Worm (Caenorhabditis elegans): ENCODE measurements around the gene arid-1.
"Not testable (repeated sequence)": the region's sequence is repeated elsewhere in the genome, so short reads cannot be mapped to it uniquely, and the experiment has no call there.

The arid-1 gene

DNA sequence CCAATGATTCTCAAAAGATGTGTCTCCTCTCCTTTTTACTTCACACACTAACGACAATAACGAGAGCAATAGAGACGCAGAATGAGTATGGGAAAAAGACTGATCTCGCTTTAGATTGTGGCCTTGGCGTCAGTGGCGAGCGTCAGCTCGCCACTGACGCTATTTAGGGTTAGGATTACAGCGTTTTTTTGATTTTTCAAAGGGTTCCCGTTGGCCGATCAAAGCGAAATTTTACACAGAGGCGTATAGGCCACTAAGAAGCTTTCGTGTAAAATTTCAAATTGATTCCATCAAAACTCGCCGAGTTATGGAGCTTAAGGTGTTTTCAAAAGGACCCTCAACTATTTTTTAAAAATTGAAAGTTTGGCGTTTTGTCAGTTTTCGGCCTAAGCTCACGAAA lies 26.7 kb downstream of the arid-1 start, which contains the start of gene DC2.5:
Gene DC2.5, minus strand, starts transcription at position 101 of the 400 bp plus-strand sequence.
- TF ChIP-seq ceh-63 (GFP tag; optimal IDR thresholded peaks at IDR 0.05); sup-37 (GFP tag; optimal IDR thresholded peaks at IDR 0.05); mdl-1 (tag; optimal IDR thresholded peaks at IDR 0.05): not testable (repeated sequence)

DNA sequence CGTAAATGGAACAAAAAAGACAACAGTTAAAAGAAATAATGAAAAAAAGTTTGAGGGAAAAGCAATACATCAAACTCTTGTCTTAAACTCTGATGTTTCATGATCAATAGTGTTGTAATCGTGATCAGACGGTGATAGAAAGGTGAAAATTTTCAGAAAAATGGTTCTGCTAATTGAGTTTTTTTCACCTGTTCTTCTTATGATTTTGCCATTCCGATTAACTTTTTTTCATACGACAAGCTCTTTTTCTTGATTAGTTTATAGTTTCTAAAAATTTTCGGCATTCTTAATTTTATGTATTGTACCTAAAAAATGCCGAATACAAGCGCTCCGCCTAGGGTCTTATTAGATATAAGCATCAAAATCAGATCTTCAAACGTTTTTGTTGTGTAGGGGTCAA lies 29.7 kb downstream of the arid-1 start:
- TF ChIP-seq nhr-76 (tag; optimal IDR thresholded peaks at IDR 0.05) (no peak), hlh-4 (tag; optimal IDR thresholded peaks at IDR 0.05) (peak; percentile 92)

DNA sequence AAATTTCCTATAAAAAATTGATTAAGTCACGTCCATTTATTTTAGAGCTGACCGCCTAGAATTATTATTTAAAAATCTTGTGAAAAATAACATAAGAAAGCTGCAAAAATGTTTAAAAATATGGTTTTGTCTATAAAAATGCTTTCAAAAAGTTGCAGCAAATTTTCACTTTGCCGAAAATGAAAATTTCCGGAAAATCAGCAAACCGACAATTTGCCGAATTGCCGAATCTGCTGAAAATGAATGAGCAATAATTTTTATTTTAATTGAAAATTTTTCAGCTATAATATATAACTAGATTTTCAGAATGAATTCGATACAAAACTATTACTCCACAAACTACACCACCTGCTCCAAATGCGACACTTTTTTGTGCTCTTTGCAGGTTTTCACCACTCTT lies 30.9 kb downstream of the arid-1 start, which contains the start of gene srh-78:
Gene srh-78, plus strand, starts transcription at position 301 of the 400 bp plus-strand sequence.
- TF ChIP-seq tlp-1 (tag; optimal IDR thresholded peaks at IDR 0.05): no peak
- TF ChIP-seq efl-1 (optimal IDR thresholded peaks at IDR 0.05): no peak
- peak in 1 of 2 experiments; percentile 26 for TF ChIP-seq efl-1 (GFP tag; optimal IDR thresholded peaks at IDR 0.05 in 1 of 2)

DNA sequence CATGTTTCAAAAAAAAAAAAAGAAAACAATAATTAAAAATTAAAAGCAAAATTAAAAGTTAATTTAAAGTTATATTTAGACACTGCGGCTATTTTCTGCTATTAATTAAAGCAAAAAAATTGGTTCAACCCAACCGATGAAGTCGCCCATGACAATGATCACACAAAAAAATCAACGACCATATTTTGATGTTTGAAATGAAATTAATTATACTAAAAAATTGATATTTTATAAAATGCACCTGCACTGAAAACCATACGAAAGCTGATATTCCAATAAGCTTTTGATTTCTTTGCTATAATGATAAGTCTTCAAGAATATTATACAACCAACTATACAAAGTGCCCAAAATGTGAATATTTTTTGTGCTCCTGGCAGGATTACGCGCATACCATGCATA lies 33.7 kb downstream of the arid-1 start, which contains the start of gene srh-80:
Gene srh-80, plus strand, starts transcription at position 301 of the 400 bp plus-strand sequence.
- no peak for TF ChIP-seq blmp-1 (tag; optimal IDR thresholded peaks at IDR 0.05)
- TF ChIP-seq lin-14 (GFP tag; optimal IDR thresholded peaks at IDR 0.05): no peak
- TF ChIP-seq elt-2 (tag; optimal IDR thresholded peaks at IDR 0.05): no peak
- TF ChIP-seq C34B4.2 (tag; optimal IDR thresholded peaks at IDR 0.05): no peak
- no peak for TF ChIP-seq tlp-1 (tag; optimal IDR thresholded peaks at IDR 0.05)

DNA sequence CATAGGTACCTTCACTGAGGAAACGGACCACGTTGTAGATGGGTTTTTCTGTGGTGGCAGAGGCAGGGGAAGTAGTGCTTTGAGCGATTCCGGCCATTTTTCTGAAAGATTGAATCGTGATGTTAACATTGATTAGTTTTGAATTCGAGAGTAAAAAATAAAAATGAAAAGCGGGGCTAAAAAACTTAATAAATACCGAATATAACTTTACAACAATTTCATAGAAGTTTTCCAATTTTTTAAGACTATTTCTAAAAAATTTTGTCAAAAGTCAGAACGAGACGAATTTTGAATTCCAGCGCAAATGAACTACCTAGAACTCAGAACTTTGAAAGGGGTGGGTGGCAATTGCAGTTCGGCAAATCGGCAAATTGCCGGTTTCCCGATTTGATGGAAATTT lies 48.6 kb downstream of the arid-1 start, which contains the start of gene kin-33:
Gene kin-33, minus strand, starts transcription at position 101 of the 400 bp plus-strand sequence.
- TF ChIP-seq F16B12.6 (tag; optimal IDR thresholded peaks at IDR 0.05) (no peak), sptf-1 (tag; optimal IDR thresholded peaks at IDR 0.05) (no peak), skn-1 (tag; optimal IDR thresholded peaks at IDR 0.05) (no peak), hpl-2 (GFP tag; optimal IDR thresholded peaks at IDR 0.05) (no peak)

DNA sequence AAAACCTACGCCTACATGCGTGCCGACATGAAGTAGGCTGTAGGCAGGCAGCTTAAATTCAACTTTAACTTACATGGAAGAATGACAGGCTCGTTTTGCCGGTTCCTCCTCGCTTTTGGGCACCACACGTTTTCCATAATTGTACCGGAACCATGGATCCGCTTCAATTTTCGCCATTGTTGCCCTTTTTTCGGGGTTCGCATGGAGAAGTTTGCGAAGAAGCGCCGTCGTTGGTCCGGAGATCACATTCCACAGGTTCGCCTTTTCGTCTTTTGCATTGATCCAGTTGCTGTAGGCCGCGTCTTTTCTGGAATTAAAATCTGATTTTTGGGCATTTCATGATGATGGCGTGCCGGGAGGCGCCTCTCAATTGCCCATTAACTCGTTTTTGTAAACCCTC lies 51.0 kb downstream of the arid-1 start:
- no peak for TF ChIP-seq C16A3.4 (tag; optimal IDR thresholded peaks at IDR 0.05)
- TF ChIP-seq unc-98 (GFP tag; IDR thresholded peaks at IDR 0.05): no peak
- no peak for TF ChIP-seq nhr-19 (GFP tag; conservative IDR thresholded peaks at IDR 0.05)
- TF ChIP-seq elt-3 (tag; optimal IDR thresholded peaks at IDR 0.05): no peak
- no peak for TF ChIP-seq ceh-63 (GFP tag; optimal IDR thresholded peaks at IDR 0.05)

DNA sequence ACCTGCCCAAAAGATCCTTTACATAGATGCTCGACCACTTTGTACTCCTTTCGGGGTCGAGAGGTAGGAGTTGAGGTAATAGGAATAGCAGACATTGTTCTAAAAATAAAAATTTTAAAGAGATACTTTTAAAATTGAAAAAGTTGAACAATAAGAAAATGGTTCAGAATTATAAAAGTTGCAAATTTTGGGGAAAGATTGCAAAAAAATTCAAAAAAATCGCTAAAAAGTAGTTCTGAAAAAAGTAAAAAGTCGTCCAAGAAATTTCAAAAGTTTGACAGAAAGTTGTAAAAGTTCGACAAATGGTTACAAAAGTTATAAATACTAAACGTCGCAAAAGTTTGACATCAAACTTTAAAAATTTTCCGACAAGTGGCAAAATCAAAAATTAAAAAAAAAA lies 52.1 kb downstream of the arid-1 start, which contains the start of gene R02C2.1:
Gene R02C2.1, minus strand, starts transcription at position 101 of the 400 bp plus-strand sequence.
- TF ChIP-seq aly-2 (tag; optimal IDR thresholded peaks at IDR 0.05): no peak
- no peak for TF ChIP-seq fkh-10 (GFP tag; optimal IDR thresholded peaks at IDR 0.05)
- no peak for TF ChIP-seq nhr-85 (tag)

DNA sequence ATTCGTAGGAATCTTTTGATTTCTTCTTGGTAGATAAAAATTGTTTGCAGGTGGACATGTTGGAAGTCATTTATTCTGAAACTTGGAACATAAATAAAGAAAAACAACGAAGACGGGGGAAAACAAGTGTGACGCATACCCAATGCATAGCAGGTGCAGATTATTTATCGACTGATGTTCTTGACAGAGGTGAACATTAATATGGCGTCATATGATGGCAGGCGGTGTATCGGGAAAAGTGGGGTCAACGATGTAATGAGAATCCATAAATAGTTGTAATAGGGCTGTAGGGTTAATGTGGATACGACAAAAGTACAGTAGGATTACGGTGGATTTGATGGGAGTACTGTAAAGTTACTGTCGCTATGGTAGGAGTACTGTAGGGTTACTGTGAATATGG lies 54.3 kb downstream of the arid-1 start, which contains the start of gene txt-2:
Gene txt-2, minus strand, starts transcription at position 214 of the 400 bp plus-strand sequence.
- TF ChIP-seq rnt-1 (tag; optimal IDR thresholded peaks at IDR 0.05): no peak
- no peak for TF ChIP-seq tbx-2 (tag; optimal IDR thresholded peaks at IDR 0.05)
- TF ChIP-seq swsn-7 (tag; optimal IDR thresholded peaks at IDR 0.05): no peak
- TF ChIP-seq elt-3 (tag; optimal IDR thresholded peaks at IDR 0.05): no peak
- TF ChIP-seq mdl-1 (tag; optimal IDR thresholded peaks at IDR 0.05): no peak
- TF ChIP-seq unc-62 (GFP tag; optimal IDR thresholded peaks at IDR 0.05): no peak
- no peak for TF ChIP-seq isw-1 (GFP tag; IDR thresholded peaks at IDR 0.05)
- no peak for TF ChIP-seq sup-37 (GFP tag; optimal IDR thresholded peaks at IDR 0.05)
- TF ChIP-seq nhr-90 (tag; optimal IDR thresholded peaks at IDR 0.05; ENCODE audit: poor library complexity): no peak
